1 fruit fly cellular context compared by ENCODE assay signal in the genomic region with DNA sequence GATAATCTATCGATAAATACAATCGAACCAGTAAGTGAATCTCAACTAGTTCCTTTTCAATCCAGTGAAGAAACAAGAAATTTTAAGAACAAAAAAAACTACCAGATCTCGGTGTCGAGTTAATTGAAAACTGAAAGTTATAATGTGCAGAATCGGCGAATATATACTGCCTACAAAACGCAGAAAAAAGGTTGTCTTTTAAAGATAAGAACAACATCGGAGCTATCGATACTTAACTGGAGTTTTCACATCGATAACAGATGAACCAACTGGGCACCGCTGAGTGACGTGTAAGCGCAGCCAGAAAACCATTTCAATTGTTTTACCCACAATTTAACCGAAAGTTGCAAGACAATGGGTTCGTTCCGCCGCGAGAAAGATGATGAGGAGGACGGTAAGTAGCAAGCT.
TF ChIP-seq lines count a peak whose summit lies in the region.

A gene (plus strand): TSS at position 259 of the 408 bp plus-strand sequence.

TF ChIP-seq in whole organism, embryonic, 481 proteins besides CTCF, POLR2A, EP300 and RAD21 (continued from another document and continues in another):
- TF ChIP-seq ftz-f1 (GFP tag; optimal IDR thresholded peaks at IDR 0.05; lab: Kevin White, UChicago) (no peak), CG9727 (GFP tag; optimal IDR thresholded peaks at IDR 0.05; lab: Kevin White, UChicago) (peak; percentile 9), CG8281 (tag; optimal IDR thresholded peaks at IDR 0.05; lab: Kevin White, UChicago) (no peak), disco-r (GFP tag; optimal IDR thresholded peaks at IDR 0.05; lab: Kevin White, UChicago) (no peak), CG12236 (GFP tag; optimal IDR thresholded peaks at IDR 0.05; lab: Kevin White, UChicago) (no peak), fd96Cb (tag; optimal IDR thresholded peaks at IDR 0.05; lab: Kevin White, UChicago) (no peak), ranshi (GFP tag; IDR thresholded peaks at IDR 0.05; lab: Robert Waterston, UW) (no peak), Dll (GFP tag; IDR thresholded peaks at IDR 0.05; lab: Robert Waterston, UW; ENCODE audit: partially characterized antibody) (peak; percentile 98), fru (optimal IDR thresholded peaks at IDR 0.05; lab: Kevin White, UChicago) (no peak), Hsf (GFP tag; optimal IDR thresholded peaks at IDR 0.05; lab: Kevin White, UChicago) (no peak), Gsc (GFP tag; IDR thresholded peaks at IDR 0.05; lab: Robert Waterston, UW) (no peak), CG8765 (GFP tag; IDR thresholded peaks at IDR 0.05; lab: Robert Waterston, UW) (no peak), gt (GFP tag; IDR thresholded peaks at IDR 0.05; lab: Robert Waterston, UW) (no peak), CG34422 (GFP tag; IDR thresholded peaks at IDR 0.05; lab: Robert Waterston, UW) (no peak), CG18619 (GFP tag; optimal IDR thresholded peaks at IDR 0.05; lab: Kevin White, UChicago) (no peak), nau (GFP tag; optimal IDR thresholded peaks at IDR 0.05; lab: Kevin White, UChicago) (no peak), Nf-YB (GFP tag; optimal IDR thresholded peaks at IDR 0.05; lab: Kevin White, UChicago) (no peak), CG9437 (GFP tag; optimal IDR thresholded peaks at IDR 0.05; lab: Kevin White, UChicago) (no peak), ken (GFP tag; IDR thresholded peaks at IDR 0.05; lab: Robert Waterston, UW) (no peak), CG6689 (GFP tag; IDR thresholded peaks at IDR 0.05; lab: Robert Waterston, UW) (no peak), slou (GFP tag; optimal IDR thresholded peaks at IDR 0.05; lab: Kevin White, UChicago) (no peak), CG10462 (GFP tag; optimal IDR thresholded peaks at IDR 0.05; lab: Kevin White, UChicago) (no peak), caup (GFP tag; optimal IDR thresholded peaks at IDR 0.05; lab: Kevin White, UChicago; ENCODE audit: severe bottlenecking) (no peak), fd3F (GFP tag; optimal IDR thresholded peaks at IDR 0.05; lab: Kevin White, UChicago) (no peak), trem (tag; optimal IDR thresholded peaks at IDR 0.05; lab: Kevin White, UChicago) (peak; percentile 71), CkIIα-i1 (GFP tag; IDR thresholded peaks at IDR 0.05; lab: Robert Waterston, UW) (no peak), CG12219 (GFP tag; optimal IDR thresholded peaks at IDR 0.05; lab: Kevin White, UChicago) (no peak), fu2 (GFP tag; optimal IDR thresholded peaks at IDR 0.05; lab: Kevin White, UChicago) (no peak), ab (GFP tag; optimal IDR thresholded peaks at IDR 0.05; lab: Kevin White, UChicago) (no peak), CG11723 (GFP tag; optimal IDR thresholded peaks at IDR 0.05; lab: Kevin White, UChicago) (no peak), sug (tag; optimal IDR thresholded peaks at IDR 0.05; lab: Kevin White, UChicago) (no peak), zen2 (GFP tag; IDR thresholded peaks at IDR 0.05; lab: Robert Waterston, UW; ENCODE audit: partially characterized antibody) (peak; percentile 82; the same call in 2 of the 3 replicates), CG2889 (GFP tag; IDR thresholded peaks at IDR 0.05; lab: Robert Waterston, UW) (no peak), Myb (GFP tag; optimal IDR thresholded peaks at IDR 0.05; lab: Kevin White, UChicago) (peak; percentile 37), luna (GFP tag; optimal IDR thresholded peaks at IDR 0.05; lab: Kevin White, UChicago) (no peak), CG17359 (tag; optimal IDR thresholded peaks at IDR 0.05; lab: Kevin White, UChicago) (no peak), CG2202 (tag; optimal IDR thresholded peaks at IDR 0.05; lab: Kevin White, UChicago) (no peak), CG3847 (GFP tag; IDR thresholded peaks at IDR 0.05; lab: Robert Waterston, UW) (no peak), mam (GFP tag; optimal IDR thresholded peaks at IDR 0.05; lab: Kevin White, UChicago) (no peak), Scr (GFP tag; IDR thresholded peaks at IDR 0.05; lab: Robert Waterston, UW; ENCODE audit: partially characterized antibody) (peak; percentile 94), CG2120 (GFP tag; optimal IDR thresholded peaks at IDR 0.05; lab: Kevin White, UChicago) (no peak), CG6765 (GFP tag; optimal IDR thresholded peaks at IDR 0.05; lab: Kevin White, UChicago) (no peak), btn (GFP tag; optimal IDR thresholded peaks at IDR 0.05; lab: Kevin White, UChicago) (no peak), Nf-YC (tag; optimal IDR thresholded peaks at IDR 0.05; lab: Kevin White, UChicago) (no peak), D19B (GFP tag; optimal IDR thresholded peaks at IDR 0.05; lab: Kevin White, UChicago) (no peak), CG7271 (tag; optimal IDR thresholded peaks at IDR 0.05; lab: Kevin White, UChicago) (no peak), CG9932 (GFP tag; IDR thresholded peaks at IDR 0.05; lab: Robert Waterston, UW) (no peak), ap (GFP tag; IDR thresholded peaks at IDR 0.05; lab: Robert Waterston, UW) (no peak), Stat92E (GFP tag; optimal IDR thresholded peaks at IDR 0.05; lab: Kevin White, UChicago) (no peak), CoRest (tag; optimal IDR thresholded peaks at IDR 0.05; lab: Kevin White, UChicago) (peak; percentile 26), CG12744 (GFP tag; optimal IDR thresholded peaks at IDR 0.05; lab: Kevin White, UChicago) (no peak), Hmx (GFP tag; optimal IDR thresholded peaks at IDR 0.05; lab: Kevin White, UChicago) (no peak), eyg (GFP tag; optimal IDR thresholded peaks at IDR 0.05; lab: Kevin White, UChicago) (peak; percentile 5), gro (GFP tag; optimal IDR thresholded peaks at IDR 0.05; lab: Kevin White, UChicago) (no peak), CG8388 (GFP tag; optimal IDR thresholded peaks at IDR 0.05; lab: Kevin White, UChicago) (no peak), CG32767 (GFP tag; IDR thresholded peaks at IDR 0.05; lab: Robert Waterston, UW) (no peak), CG6654 (GFP tag; optimal IDR thresholded peaks at IDR 0.05; lab: Kevin White, UChicago) (no peak), CG1602 (GFP tag; optimal IDR thresholded peaks at IDR 0.05; lab: Kevin White, UChicago) (no peak), CG8359 (GFP tag; optimal IDR thresholded peaks at IDR 0.05; lab: Kevin White, UChicago; ENCODE audit: borderline replicate concordance) (no peak), HmgZ (tag; optimal IDR thresholded peaks at IDR 0.05; lab: Kevin White, UChicago) (no peak), CG10959 (GFP tag; IDR thresholded peaks at IDR 0.05; lab: Robert Waterston, UW) (no peak), jigr1 (GFP tag; IDR thresholded peaks at IDR 0.05; lab: Robert Waterston, UW) (no peak), stwl (tag; optimal IDR thresholded peaks at IDR 0.05; lab: Kevin White, UChicago) (peak; percentile 40), Nf-YA (GFP tag; IDR thresholded peaks at IDR 0.05; lab: Robert Waterston, UW) (no peak), CG32532 (GFP tag; IDR thresholded peaks at IDR 0.05; lab: Robert Waterston, UW) (no peak), CG12299 (tag; optimal IDR thresholded peaks at IDR 0.05; lab: Kevin White, UChicago) (no peak), CG1024 (GFP tag; IDR thresholded peaks at IDR 0.05; lab: Robert Waterston, UW) (no peak), ato (GFP tag; IDR thresholded peaks at IDR 0.05; lab: Robert Waterston, UW; ENCODE audit: partially characterized antibody) (peak; percentile 76), cwo (GFP tag; optimal IDR thresholded peaks at IDR 0.05; lab: Kevin White, UChicago) (no peak), Opbp (GFP tag; IDR thresholded peaks at IDR 0.05; lab: Robert Waterston, UW; ENCODE audit: partially characterized antibody) (peak; percentile 75; the same call in 1 of the 3 replicates), MTF-1 (GFP tag; optimal IDR thresholded peaks at IDR 0.05; lab: Kevin White, UChicago; ENCODE audit: borderline replicate concordance) (no peak), CG7987 (GFP tag; optimal IDR thresholded peaks at IDR 0.05; lab: Kevin White, UChicago) (no peak), CG2678 (tag; optimal IDR thresholded peaks at IDR 0.05; lab: Kevin White, UChicago) (no peak), Dp (GFP tag; optimal IDR thresholded peaks at IDR 0.05; lab: Kevin White, UChicago) (peak; percentile 87), C15 (GFP tag; IDR thresholded peaks at IDR 0.05; lab: Robert Waterston, UW) (no peak), CG31388 (GFP tag; optimal IDR thresholded peaks at IDR 0.05; lab: Kevin White, UChicago) (no peak), jing (GFP tag; optimal IDR thresholded peaks at IDR 0.05; lab: Kevin White, UChicago) (no peak), vvl (GFP tag; IDR thresholded peaks at IDR 0.05; lab: Robert Waterston, UW) (no peak), dan (GFP tag; IDR thresholded peaks at IDR 0.05; lab: Robert Waterston, UW) (no peak), ash1 (GFP tag; optimal IDR thresholded peaks at IDR 0.05; lab: Kevin White, UChicago) (no peak), lbe (GFP tag; optimal IDR thresholded peaks at IDR 0.05; lab: Kevin White, UChicago) (peak; percentile 11), CG2116 (GFP tag; optimal IDR thresholded peaks at IDR 0.05; lab: Kevin White, UChicago) (peak; percentile 89), Side (GFP tag; optimal IDR thresholded peaks at IDR 0.05; lab: Kevin White, UChicago) (no peak), CG8944 (GFP tag; optimal IDR thresholded peaks at IDR 0.05; lab: Kevin White, UChicago) (no peak), Optix (GFP tag; IDR thresholded peaks at IDR 0.05; lab: Robert Waterston, UW) (no peak), Six4 (GFP tag; optimal IDR thresholded peaks at IDR 0.05; lab: Kevin White, UChicago) (no peak), dmrt11E (tag; optimal IDR thresholded peaks at IDR 0.05; lab: Kevin White, UChicago) (no peak), Camta (GFP tag; optimal IDR thresholded peaks at IDR 0.05; lab: Kevin White, UChicago) (no peak), Dref (GFP tag; IDR thresholded peaks at IDR 0.05; lab: Robert Waterston, UW) (peak; percentile 78; the same call in 1 of the 2 replicates), NfI (GFP tag; optimal IDR thresholded peaks at IDR 0.05; lab: Kevin White, UChicago) (no peak), pum (GFP tag; optimal IDR thresholded peaks at IDR 0.05; lab: Kevin White, UChicago) (no peak), CG17612 (GFP tag; IDR thresholded peaks at IDR 0.05; lab: Robert Waterston, UW) (no peak), CG12391 (tag; optimal IDR thresholded peaks at IDR 0.05; lab: Kevin White, UChicago) (peak; percentile 16), zen (tag; optimal IDR thresholded peaks at IDR 0.05; lab: Kevin White, UChicago) (no peak), Poxn (GFP tag; IDR thresholded peaks at IDR 0.05; lab: Robert Waterston, UW) (no peak), CG10147 (GFP tag; optimal IDR thresholded peaks at IDR 0.05; lab: Kevin White, UChicago) (no peak), CG4404 (GFP tag; IDR thresholded peaks at IDR 0.05; lab: Robert Waterston, UW) (no peak), crol (GFP tag; IDR thresholded peaks at IDR 0.05; lab: Robert Waterston, UW) (no peak), Kr (GFP tag; optimal IDR thresholded peaks at IDR 0.05; lab: Kevin White, UChicago) (no peak), Ets97D (GFP tag; optimal IDR thresholded peaks at IDR 0.05; lab: Kevin White, UChicago) (peak; percentile 43), Awh (GFP tag; IDR thresholded peaks at IDR 0.05; lab: Robert Waterston, UW) (no peak), run (tag; optimal IDR thresholded peaks at IDR 0.05; lab: Kevin White, UChicago) (no peak), CG18764 (GFP tag; optimal IDR thresholded peaks at IDR 0.05; lab: Kevin White, UChicago) (no peak), ewg (GFP tag; optimal IDR thresholded peaks at IDR 0.05; lab: Kevin White, UChicago) (no peak), CG4707 (GFP tag; optimal IDR thresholded peaks at IDR 0.05; lab: Kevin White, UChicago) (no peak), D (optimal IDR thresholded peaks at IDR 0.05; lab: Kevin White, UChicago) (no peak), D (GFP tag; optimal IDR thresholded peaks at IDR 0.05; lab: Kevin White, UChicago) (no peak), CG13123 (GFP tag; optimal IDR thresholded peaks at IDR 0.05; lab: Kevin White, UChicago) (no peak), Jarid2 (GFP tag; optimal IDR thresholded peaks at IDR 0.05; lab: Kevin White, UChicago) (no peak), pho (GFP tag; optimal IDR thresholded peaks at IDR 0.05; lab: Kevin White, UChicago) (no peak), CG15011 (GFP tag; optimal IDR thresholded peaks at IDR 0.05; lab: Kevin White, UChicago) (no peak), insv (GFP tag; optimal IDR thresholded peaks at IDR 0.05; lab: Kevin White, UChicago) (no peak), CG15269 (tag; optimal IDR thresholded peaks at IDR 0.05; lab: Kevin White, UChicago) (no peak), Doc2 (GFP tag; IDR thresholded peaks at IDR 0.05; lab: Robert Waterston, UW) (no peak), CG7963 (GFP tag; IDR thresholded peaks at IDR 0.05; lab: Robert Waterston, UW; ENCODE audit: partially characterized antibody) (peak; percentile 69; the same call in 1 of the 3 replicates), HLHmδ (GFP tag; optimal IDR thresholded peaks at IDR 0.05; lab: Kevin White, UChicago) (no peak), mirr (GFP tag; optimal IDR thresholded peaks at IDR 0.05; lab: Kevin White, UChicago) (no peak), Dad (GFP tag; optimal IDR thresholded peaks at IDR 0.05; lab: Kevin White, UChicago) (no peak), Fer3 (tag; optimal IDR thresholded peaks at IDR 0.05; lab: Kevin White, UChicago) (no peak), bab2 (GFP tag; optimal IDR thresholded peaks at IDR 0.05; lab: Kevin White, UChicago) (peak; percentile 31), Abd-B (GFP tag; optimal IDR thresholded peaks at IDR 0.05; lab: Kevin White, UChicago) (no peak), da (GFP tag; optimal IDR thresholded peaks at IDR 0.05; lab: Kevin White, UChicago) (no peak), CG32772 (GFP tag; IDR thresholded peaks at IDR 0.05; lab: Robert Waterston, UW) (no peak), CG15073 (GFP tag; optimal IDR thresholded peaks at IDR 0.05; lab: Kevin White, UChicago) (no peak), CG10431 (GFP tag; optimal IDR thresholded peaks at IDR 0.05; lab: Kevin White, UChicago) (no peak), NC2β (GFP tag; optimal IDR thresholded peaks at IDR 0.05; lab: Kevin White, UChicago) (no peak), vnd (GFP tag; IDR thresholded peaks at IDR 0.05; lab: Robert Waterston, UW; ENCODE audit: partially characterized antibody) (peak; percentile 89), phol (tag; optimal IDR thresholded peaks at IDR 0.05; lab: Kevin White, UChicago) (no peak), H2.0 (GFP tag; IDR thresholded peaks at IDR 0.05; lab: Robert Waterston, UW) (no peak), dmrt99B (tag; optimal IDR thresholded peaks at IDR 0.05; lab: Kevin White, UChicago) (no peak), Ravus (GFP tag; IDR thresholded peaks at IDR 0.05; lab: Robert Waterston, UW) (no peak), HLH4C (GFP tag; IDR thresholded peaks at IDR 0.05; lab: Robert Waterston, UW; ENCODE audit: partially characterized antibody) (peak; percentile 92), Elba2 (GFP tag; optimal IDR thresholded peaks at IDR 0.05; lab: Kevin White, UChicago) (no peak)
